Fruit fly (Drosophila melanogaster): ENCODE results near the gene Pex3.

Gene Pex3

DNA sequence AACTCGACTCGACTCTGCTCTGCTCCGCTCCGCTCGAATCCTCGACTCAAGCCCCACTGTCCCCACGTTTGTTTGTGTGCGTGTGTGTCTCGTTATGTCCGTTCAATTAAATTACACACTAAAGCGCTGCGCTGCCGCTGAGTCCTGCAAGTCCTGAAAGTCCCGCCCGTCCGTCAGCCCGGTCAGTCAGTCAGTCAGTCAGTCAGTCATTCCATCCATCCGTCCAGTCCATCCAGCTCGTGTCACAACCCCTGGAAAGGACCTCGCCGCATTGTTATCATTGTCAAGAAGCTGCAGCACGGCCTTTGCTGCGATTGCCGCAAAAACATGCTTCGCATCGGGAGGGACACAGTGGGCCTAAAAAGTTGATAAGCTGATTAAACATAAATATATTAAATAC is 24.9 kb downstream of the Pex3 start:
- TF ChIP-seq ovo (GFP tag; optimal IDR thresholded peaks at IDR 0.05) (no peak), bab1 (GFP tag; optimal IDR thresholded peaks at IDR 0.05) (no peak), cnc (optimal IDR thresholded peaks at IDR 0.05) (no peak), kay (GFP tag; ENCODE audit: borderline replicate concordance) (no peak), tj (GFP tag; optimal IDR thresholded peaks at IDR 0.05) (no peak), CG5204 (GFP tag; optimal IDR thresholded peaks at IDR 0.05) (no peak)

DNA sequence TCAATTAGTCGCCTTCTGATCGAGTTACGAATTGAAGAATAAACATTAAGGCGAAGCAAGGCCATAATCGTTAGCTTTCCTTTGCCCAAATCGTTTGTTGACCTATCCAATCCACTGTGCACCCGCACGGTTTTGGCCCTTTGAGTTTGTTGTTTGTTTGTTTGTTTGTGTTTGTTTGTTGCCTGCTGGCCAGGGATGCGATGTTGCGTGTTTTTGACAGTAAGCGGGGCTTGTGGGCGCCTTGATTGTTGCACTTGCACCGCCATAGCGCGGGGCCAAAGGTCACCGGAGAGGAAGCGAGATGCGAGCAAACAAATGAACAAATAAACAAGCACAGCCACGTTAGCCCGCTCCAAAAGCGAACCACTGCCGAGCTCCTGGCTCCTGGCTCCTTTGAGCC is 25.6 kb downstream of the Pex3 start:
- TF ChIP-seq CG12768 (GFP tag; optimal IDR thresholded peaks at IDR 0.05), result no peak
- TF ChIP-seq tj (GFP tag; optimal IDR thresholded peaks at IDR 0.05), result no peak
- no peak for TF ChIP-seq pad (GFP tag; optimal IDR thresholded peaks at IDR 0.05)
- no peak for TF ChIP-seq Mnt (GFP tag; optimal IDR thresholded peaks at IDR 0.05)
- TF ChIP-seq cnc (optimal IDR thresholded peaks at IDR 0.05), result no peak
- TF ChIP-seq ovo (GFP tag; optimal IDR thresholded peaks at IDR 0.05), result no peak
- TF ChIP-seq CG14711 (tag; optimal IDR thresholded peaks at IDR 0.05), result no peak
- TF ChIP-seq CG33017 (tag; optimal IDR thresholded peaks at IDR 0.05), result no peak
- TF ChIP-seq CG7101 (tag; optimal IDR thresholded peaks at IDR 0.05), result no peak
- TF ChIP-seq Crg-1 (GFP tag; optimal IDR thresholded peaks at IDR 0.05), result no peak
- no peak for TF ChIP-seq CG5204 (GFP tag; optimal IDR thresholded peaks at IDR 0.05)
- TF ChIP-seq cic (GFP tag; optimal IDR thresholded peaks at IDR 0.05), result no peak
- TF ChIP-seq Clk (GFP tag; optimal IDR thresholded peaks at IDR 0.05), result no peak
- no peak for TF ChIP-seq Hr96 (GFP tag; optimal IDR thresholded peaks at IDR 0.05)
- TF ChIP-seq CG1620 (GFP tag; optimal IDR thresholded peaks at IDR 0.05), result no peak
- TF ChIP-seq CG11617 (GFP tag; optimal IDR thresholded peaks at IDR 0.05), result no peak
- no peak for TF ChIP-seq bab1 (GFP tag; optimal IDR thresholded peaks at IDR 0.05)
- no peak for TF ChIP-seq CG7045 (GFP tag; optimal IDR thresholded peaks at IDR 0.05)
- TF ChIP-seq toe (GFP tag; optimal IDR thresholded peaks at IDR 0.05), result no peak
- TF ChIP-seq kay (GFP tag; ENCODE audit: borderline replicate concordance), result no peak

DNA sequence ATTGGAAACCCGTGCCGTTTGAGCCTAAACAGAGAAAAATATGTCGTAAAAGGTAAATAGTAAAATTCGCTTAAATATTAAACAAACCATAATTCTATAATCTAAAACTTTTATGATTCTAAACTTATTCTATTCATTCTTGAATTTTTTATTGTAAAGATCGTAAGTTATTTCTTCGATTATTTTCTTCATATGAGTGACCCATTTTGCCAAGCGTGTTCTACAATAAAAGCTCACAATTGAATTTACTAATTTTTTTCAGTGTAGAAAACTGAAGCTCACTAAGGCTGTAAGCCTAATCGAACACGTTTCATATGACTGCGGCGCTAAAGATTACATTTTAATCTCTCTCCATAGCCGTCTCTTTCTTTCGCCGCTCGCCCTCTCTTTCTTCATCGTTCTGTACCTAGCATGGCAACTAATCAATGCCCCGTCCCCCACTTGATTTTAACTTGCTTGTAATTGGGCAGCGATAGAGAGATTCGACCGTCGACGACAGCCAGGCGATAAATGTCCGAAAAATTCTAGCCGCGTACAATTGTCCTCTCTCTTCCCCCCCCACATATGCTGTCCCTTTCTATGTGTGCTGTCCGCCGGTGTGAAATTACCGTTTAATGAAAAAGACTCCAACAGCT is 27.7 kb downstream of the Pex3 start:
- TF ChIP-seq Mnt (GFP tag; optimal IDR thresholded peaks at IDR 0.05) (no peak), cnc (optimal IDR thresholded peaks at IDR 0.05) (no peak), CG1620 (GFP tag; optimal IDR thresholded peaks at IDR 0.05) (no peak), pad (GFP tag; optimal IDR thresholded peaks at IDR 0.05) (no peak), CG7045 (GFP tag; optimal IDR thresholded peaks at IDR 0.05) (no peak), CG5204 (GFP tag; optimal IDR thresholded peaks at IDR 0.05) (no peak), CG12768 (GFP tag; optimal IDR thresholded peaks at IDR 0.05) (no peak), CG7101 (tag; optimal IDR thresholded peaks at IDR 0.05) (no peak), Clk (GFP tag; optimal IDR thresholded peaks at IDR 0.05) (no peak), CG11617 (GFP tag; optimal IDR thresholded peaks at IDR 0.05) (no peak), CG14711 (tag; optimal IDR thresholded peaks at IDR 0.05) (no peak), cic (GFP tag; optimal IDR thresholded peaks at IDR 0.05) (no peak), tj (GFP tag; optimal IDR thresholded peaks at IDR 0.05) (no peak), toe (GFP tag; optimal IDR thresholded peaks at IDR 0.05) (no peak), Crg-1 (GFP tag; optimal IDR thresholded peaks at IDR 0.05) (no peak), Hr96 (GFP tag; optimal IDR thresholded peaks at IDR 0.05) (no peak), CG33017 (tag; optimal IDR thresholded peaks at IDR 0.05) (no peak)

DNA sequence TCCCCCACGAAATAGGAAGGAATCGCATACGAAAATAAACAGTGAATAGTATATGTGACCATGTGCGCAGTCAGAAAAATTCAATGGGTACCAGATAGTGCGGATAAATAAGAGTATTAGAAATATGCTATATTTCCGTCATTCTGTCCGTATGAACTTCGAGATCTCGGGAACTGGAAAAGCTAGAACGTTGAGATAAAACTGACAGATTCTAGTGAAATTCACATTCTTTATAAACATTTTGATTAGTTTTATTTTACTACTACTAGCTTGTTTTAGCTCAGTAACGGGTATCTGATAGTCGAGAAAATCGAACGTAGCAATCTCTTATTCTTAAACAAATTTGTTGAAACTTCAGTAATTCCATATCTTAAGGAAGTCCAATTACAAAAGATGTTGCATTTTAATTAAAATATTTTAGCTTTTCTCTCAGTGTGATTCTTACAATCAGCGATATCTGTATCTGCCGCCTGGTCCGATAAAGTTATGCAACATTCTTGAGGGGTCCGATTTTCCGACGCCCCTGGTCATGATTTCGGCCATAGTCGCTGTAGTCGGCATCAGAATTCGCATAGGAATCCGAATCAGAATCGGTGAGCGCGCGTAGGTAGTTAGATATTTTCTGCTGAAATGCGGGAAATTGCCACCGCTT is 28.4 kb downstream of the Pex3 start:
- TF ChIP-seq cnc (optimal IDR thresholded peaks at IDR 0.05) (no peak), tj (GFP tag; optimal IDR thresholded peaks at IDR 0.05) (peak; percentile 61)

DNA sequence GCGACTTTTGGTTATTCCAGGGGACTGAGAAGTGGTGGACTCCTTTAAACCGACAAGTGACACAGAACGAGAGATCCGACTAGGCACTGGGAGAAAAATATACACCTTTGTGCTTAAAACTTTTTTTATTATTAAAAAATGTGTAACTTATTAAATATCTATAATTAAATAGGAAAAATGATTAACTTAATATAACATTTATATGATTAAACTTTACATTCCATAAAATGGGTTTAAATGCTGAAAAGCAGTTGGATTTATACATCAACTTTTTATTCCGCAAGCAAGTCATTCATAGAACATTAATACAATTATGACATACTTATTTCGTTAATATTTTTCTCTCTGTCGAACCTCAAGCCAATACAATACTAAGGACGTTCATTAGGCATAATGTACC is 29.9 kb downstream of the Pex3 start:
- TF ChIP-seq pad (GFP tag; optimal IDR thresholded peaks at IDR 0.05), result no peak
- no peak for TF ChIP-seq toe (GFP tag; optimal IDR thresholded peaks at IDR 0.05)
- TF ChIP-seq CG5204 (GFP tag; optimal IDR thresholded peaks at IDR 0.05), result no peak
- TF ChIP-seq CG33017 (tag; optimal IDR thresholded peaks at IDR 0.05), result no peak
- TF ChIP-seq CG14711 (tag; optimal IDR thresholded peaks at IDR 0.05), result no peak
- TF ChIP-seq CG12768 (GFP tag; optimal IDR thresholded peaks at IDR 0.05), result no peak
- no peak for TF ChIP-seq tj (GFP tag; optimal IDR thresholded peaks at IDR 0.05)
- TF ChIP-seq cnc (optimal IDR thresholded peaks at IDR 0.05), result no peak
- no peak for TF ChIP-seq kay (GFP tag; ENCODE audit: borderline replicate concordance)
- TF ChIP-seq CG7045 (GFP tag; optimal IDR thresholded peaks at IDR 0.05), result no peak
- TF ChIP-seq Crg-1 (GFP tag; optimal IDR thresholded peaks at IDR 0.05), result no peak
- TF ChIP-seq Hr96 (GFP tag; optimal IDR thresholded peaks at IDR 0.05), result no peak
- TF ChIP-seq CG11617 (GFP tag; optimal IDR thresholded peaks at IDR 0.05), result no peak
- TF ChIP-seq Clk (GFP tag; optimal IDR thresholded peaks at IDR 0.05), result no peak
- no peak for TF ChIP-seq CG1620 (GFP tag; optimal IDR thresholded peaks at IDR 0.05)
- no peak for TF ChIP-seq ovo (GFP tag; optimal IDR thresholded peaks at IDR 0.05)
- TF ChIP-seq bab1 (GFP tag; optimal IDR thresholded peaks at IDR 0.05), result no peak

DNA sequence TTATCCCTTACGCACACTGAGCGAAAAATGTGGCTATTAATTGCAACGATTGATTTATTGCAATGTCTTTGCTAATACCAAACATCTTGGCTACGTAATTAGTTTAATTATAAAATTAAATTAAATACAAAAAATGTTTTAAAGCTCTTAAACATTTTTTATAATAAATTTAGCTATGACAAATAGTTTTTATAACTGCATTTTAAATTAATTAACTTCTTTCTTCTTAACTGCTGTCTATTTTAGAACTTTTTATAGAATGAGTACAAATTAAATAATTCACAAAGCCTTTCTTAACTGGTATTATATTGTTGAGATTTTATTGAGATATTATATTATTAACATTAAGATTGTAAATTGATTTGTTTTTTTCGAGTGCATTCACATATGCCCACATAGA is 30.7 kb downstream of the Pex3 start:
- no peak for TF ChIP-seq pad (GFP tag; optimal IDR thresholded peaks at IDR 0.05)
- TF ChIP-seq Hr96 (GFP tag; optimal IDR thresholded peaks at IDR 0.05), result no peak
